Worm (Caenorhabditis elegans) whole organism, late embryonic: ENCODE measurements around the gene K04B12.2.

ENCODE experiments used
- K02D7.2 ChIP-seq: sonication (generic microtip); optimal IDR thresholded peaks from 2 replicates; lab custom pipeline; 2017; ENCODE audit warnings: mild to moderate bottlenecking, missing genetic modification characterization, missing compliant biosample characterization
- ceh-24 ChIP-seq: sonication (generic microtip); optimal IDR thresholded peaks from 2 replicates; lab custom pipeline; 2016; ENCODE audit warnings: mild to moderate bottlenecking, missing genetic modification characterization, missing compliant biosample characterization
- ceh-31 ChIP-seq: sonication (generic microtip); optimal IDR thresholded peaks from 2 replicates; lab custom pipeline; 2016; ENCODE audit warnings: missing genetic modification characterization, missing compliant biosample characterization
- ceh-34 ChIP-seq: sonication (generic microtip); optimal IDR thresholded peaks from 2 replicates; lab custom pipeline; 2016; ENCODE audit warnings: mild to moderate bottlenecking, missing genetic modification characterization, missing compliant biosample characterization
- ceh-45 ChIP-seq: fragments of 200-800 bp; sonication (Bioruptor generic); IDR thresholded peaks from 2 replicates; pipeline ENCODE4 v1.3.6; 2022; ENCODE audit warnings: missing genetic modification reagents, missing genetic modification characterization, missing compliant biosample characterization
- ceh-48 ChIP-seq: sonication (generic microtip); optimal IDR thresholded peaks from 2 replicates; lab custom pipeline; 2016; ENCODE audit warnings: missing genetic modification characterization, inconsistent platforms, missing compliant biosample characterization
- elt-2 ChIP-seq: sonication (generic microtip); optimal IDR thresholded peaks from 2 replicates; lab custom pipeline; 2016; ENCODE audit warnings: missing genetic modification reagents, missing genetic modification characterization, missing compliant biosample characterization
- fax-1 ChIP-seq: sonication (generic microtip); optimal IDR thresholded peaks from 2 replicates; lab custom pipeline; 2016; ENCODE audit warnings: missing genotype, missing genetic modification characterization, missing compliant biosample characterization
- lim-6 ChIP-seq: sonication (generic microtip); optimal IDR thresholded peaks from 2 replicates; lab custom pipeline; 2016; ENCODE audit warnings: missing genetic modification characterization, missing compliant biosample characterization
- nfya-1 ChIP-seq: sonication (generic microtip); optimal IDR thresholded peaks from 2 replicates; lab custom pipeline; 2017; ENCODE audit warnings: missing genetic modification characterization, mild to moderate bottlenecking, missing compliant biosample characterization, antibody characterized with exemption, moderate library complexity
- pax-1 ChIP-seq: fragments of 150-350 bp; optimal IDR thresholded peaks from 2 replicates; lab custom pipeline; 2014; ENCODE audit warnings: missing biosample characterization, missing genetic modification characterization
- pha-2 ChIP-seq: sonication (generic microtip); optimal IDR thresholded peaks from 2 replicates; lab custom pipeline; 2017; ENCODE audit warnings: mild to moderate bottlenecking, missing genetic modification characterization, missing compliant biosample characterization
- pha-4 ChIP-seq: fragments of 150-350 bp; optimal IDR thresholded peaks from 2 replicates; lab custom pipeline; 2018; ENCODE audit warnings: missing biosample characterization, missing genetic modification reagents, missing genetic modification characterization
- ref-2 ChIP-seq: sonication (generic microtip); optimal IDR thresholded peaks from 2 replicates; lab custom pipeline; 2016; ENCODE audit warnings: missing genetic modification characterization, missing compliant biosample characterization
- tbx-2 ChIP-seq: sonication (generic microtip); optimal IDR thresholded peaks from 2 replicates; lab custom pipeline; 2016; ENCODE audit warnings: missing genetic modification characterization, missing compliant biosample characterization
- unc-42 ChIP-seq: sonication (generic microtip); optimal IDR thresholded peaks from 2 replicates; lab custom pipeline; 2016; ENCODE audit warnings: missing genotype, missing genetic modification characterization, missing compliant biosample characterization
- zip-5 ChIP-seq: sonication (generic microtip); optimal IDR thresholded peaks from 2 replicates; lab custom pipeline; 2016; ENCODE audit warnings: missing genetic modification characterization, missing compliant biosample characterization

Gene K04B12.2

DNA sequence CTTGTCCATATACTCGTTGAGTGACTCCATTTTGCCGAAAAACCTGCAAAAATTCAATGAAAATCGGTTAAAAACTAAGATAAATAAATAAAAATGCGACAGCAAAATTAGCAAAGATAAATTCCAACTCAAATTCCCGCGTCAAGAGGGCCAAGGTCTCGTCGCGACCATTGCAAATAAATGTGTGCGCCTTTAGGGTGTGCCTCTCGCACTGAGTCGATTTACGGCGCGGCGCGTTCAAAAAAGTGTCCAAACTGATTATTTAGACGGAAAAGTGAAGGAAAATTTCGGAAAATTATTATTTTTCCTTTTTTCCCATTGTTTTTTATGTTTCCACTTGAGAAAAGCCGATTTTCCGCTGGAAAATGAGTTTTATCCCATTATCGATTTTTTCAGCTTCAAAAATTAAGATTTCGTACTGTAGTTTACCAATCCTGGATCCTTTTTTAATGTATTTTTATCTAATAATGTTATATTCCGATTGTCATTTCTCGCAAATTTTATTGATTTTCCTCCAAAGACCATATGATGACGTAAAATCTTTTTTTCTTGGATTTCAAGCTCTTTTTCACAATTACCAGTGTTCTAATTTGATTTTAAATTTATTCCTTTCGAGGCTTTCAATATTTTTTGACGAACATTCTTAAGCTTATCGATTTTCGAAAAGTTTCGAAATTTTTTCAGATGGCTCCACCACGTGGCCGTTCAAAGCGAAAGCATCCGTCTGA lies 47.6 kb downstream of the K04B12.2 start, which contains the start of the genes kbp-3 and nurf-1:
kbp-3 (minus strand) TSS at position 43 of the 728 bp plus-strand sequence.
nurf-1 (plus strand) TSS at position 678 of the 728 bp plus-strand sequence.
- TF ChIP-seq pha-4 (no peak), fax-1 (no peak), pha-2 (tag; lab: Kevin White, UChicago) (no peak), ceh-34 (peak; percentile 3), ceh-48 (peak; percentile 57), nfya-1 (peak; percentile 20), unc-42 (tag; lab: Kevin White, UChicago) (peak; percentile 63), tbx-2 (tag; lab: Kevin White, UChicago) (peak; percentile 38), elt-2 (tag; lab: Kevin White, UChicago) (peak; percentile 1), ceh-31 (tag; lab: Kevin White, UChicago) (peak; percentile 51)

DNA sequence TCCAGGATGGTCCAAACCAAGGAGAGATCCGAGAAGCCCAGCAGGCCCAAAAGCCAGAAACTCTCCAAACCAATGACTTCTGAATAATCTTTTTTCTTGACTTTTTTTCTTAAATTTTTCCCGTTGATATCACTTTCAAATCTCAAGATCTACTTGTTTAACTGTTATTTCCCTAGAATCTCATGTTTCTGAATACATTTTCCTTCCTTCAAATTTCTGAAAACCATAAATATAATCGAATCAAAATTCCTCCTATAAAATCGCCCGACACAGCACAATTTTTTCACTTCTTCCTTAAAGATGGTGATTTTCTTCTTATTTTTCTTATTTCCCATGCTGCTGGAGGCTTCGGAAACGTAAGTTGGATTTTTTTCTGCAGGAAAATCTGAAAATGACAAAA lies 49.6 kb downstream of the K04B12.2 start, which contains the start of gene F26H11.8:
F26H11.8 (plus strand) TSS at position 301 of the 400 bp plus-strand sequence.
- TF ChIP-seq ceh-24 = no peak
- TF ChIP-seq ceh-45 (GFP tag; lab: Robert Waterston, UW) = no peak
- no peak for TF ChIP-seq zip-5 (tag; lab: Kevin White, UChicago)
- TF ChIP-seq K02D7.2 (tag; lab: Kevin White, UChicago) = no peak
- no peak for TF ChIP-seq unc-42 (tag; lab: Kevin White, UChicago)
- TF ChIP-seq tbx-2 (tag; lab: Kevin White, UChicago) = no peak
- no peak for TF ChIP-seq lim-6 (tag; lab: Kevin White, UChicago)
- no peak for TF ChIP-seq ref-2 (tag; lab: Kevin White, UChicago)
- no peak for TF ChIP-seq pax-1 (tag; lab: Kevin White, UChicago)
- TF ChIP-seq, all 69 proteins: peak for 0
